Worm (Caenorhabditis elegans): ENCODE data around the gene F11C7.7.

DNA sequence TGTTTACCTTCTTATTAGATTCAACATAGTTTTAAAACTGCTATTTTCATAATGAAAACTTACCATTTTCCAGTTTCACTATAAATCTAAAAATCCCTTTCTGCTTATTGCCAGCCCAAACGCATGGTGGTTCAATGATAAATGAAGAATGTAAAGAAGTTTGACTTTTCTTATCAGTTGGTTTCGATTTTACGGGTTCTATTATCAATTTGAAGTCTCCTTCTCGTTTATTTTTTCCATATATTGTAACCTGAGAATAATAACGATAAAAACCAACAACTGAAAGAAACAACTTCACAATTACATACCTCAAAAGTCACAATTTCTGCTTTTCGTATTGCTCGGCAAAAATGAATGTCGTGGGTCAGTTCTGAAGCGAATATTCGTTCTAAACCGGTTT is 19.4 kb upstream of the F11C7.7 start:
- TF ChIP-seq nhr-6 (tag; optimal IDR thresholded peaks at IDR 0.05) (no peak), blmp-1 (tag; optimal IDR thresholded peaks at IDR 0.05; ENCODE audit: insufficient read depth) (no peak), nhr-77 (tag; optimal IDR thresholded peaks at IDR 0.05) (no peak), nhr-237 (tag; optimal IDR thresholded peaks at IDR 0.05) (no peak), dmd-4 (tag; optimal IDR thresholded peaks at IDR 0.05) (no peak), skn-1 (tag; optimal IDR thresholded peaks at IDR 0.05) (no peak), ama-1 (optimal IDR thresholded peaks at IDR 0.05) (no peak), nhr-11 (tag; optimal IDR thresholded peaks at IDR 0.05) (no peak), ztf-11 (tag; optimal IDR thresholded peaks at IDR 0.05) (no peak), aly-2 (tag; optimal IDR thresholded peaks at IDR 0.05) (no peak), lsy-2 (tag; optimal IDR thresholded peaks at IDR 0.05) (no peak)

All from whole organism, L2 larva.